Fruit fly (Drosophila melanogaster) whole organism, embryonic: Measurements from ENCODE around the gene Rpn1.

Source experiments
- Atf3 ChIP-seq: fragments of 200-800 bp; sonication (Bioruptor generic); optimal IDR thresholded peaks from 3 replicates; lab custom pipeline; 2016; ENCODE audit warnings: missing biosample characterization, missing genetic modification characterization
- Blimp-1 ChIP-seq: fragments of 200-800 bp; sonication (Bioruptor generic); optimal IDR thresholded peaks from 3 replicates; lab custom pipeline; 2018; ENCODE audit warnings: missing biosample characterization, missing genetic modification characterization, mild to moderate bottlenecking, moderate library complexity, missing genetic modification reagents
- CG10209 ChIP-seq: fragments of 200-800 bp; sonication (Bioruptor generic); optimal IDR thresholded peaks from 3 replicates; lab custom pipeline; 2017; ENCODE audit warnings: missing biosample characterization, mild to moderate bottlenecking, missing genetic modification characterization, missing genetic modification reagents
- CG10366 ChIP-seq: fragments of 200-800 bp; sonication (Bioruptor generic); IDR thresholded peaks from 2 replicates; pipeline ENCODE4 v1.3.6; 2022; ENCODE audit warnings: missing biosample characterization, missing genetic modification characterization
- CG10431 ChIP-seq: fragments of 200-800 bp; sonication (Bioruptor generic); optimal IDR thresholded peaks from 3 replicates; lab custom pipeline; 2018; ENCODE audit warnings: missing biosample characterization, mild to moderate bottlenecking, missing genetic modification characterization
- CG10565 ChIP-seq: fragments of 200-800 bp; sonication (Bioruptor generic); optimal IDR thresholded peaks from 3 replicates; lab custom pipeline; 2016; ENCODE audit warnings: missing biosample characterization, mild to moderate bottlenecking, missing genetic modification characterization
- CG11093 ChIP-seq: fragments of 200-800 bp; sonication (Bioruptor generic); IDR thresholded peaks from 3 replicates; pipeline ENCODE4 v1.3.6; 2022; ENCODE audit warnings: missing biosample characterization, missing genetic modification characterization
- CG14667 ChIP-seq: fragments of 200-800 bp; sonication (Bioruptor generic); IDR thresholded peaks from 2 replicates; pipeline ENCODE4 v1.3.6; 2022; ENCODE audit warnings: missing biosample characterization, missing genetic modification characterization
- CG14965 ChIP-seq: fragments of 200-800 bp; sonication (Bioruptor generic); optimal IDR thresholded peaks from 2 replicates; lab custom pipeline; 2016; ENCODE audit warnings: missing biosample characterization, missing genetic modification characterization, borderline replicate concordance
- CG15011 ChIP-seq: fragments of 200-800 bp; sonication (Bioruptor generic); optimal IDR thresholded peaks from 3 replicates; lab custom pipeline; 2018; ENCODE audit warnings: missing biosample characterization, mild to moderate bottlenecking, missing genetic modification characterization
- CG15479 ChIP-seq: fragments of 200-800 bp; sonication (Bioruptor generic); optimal IDR thresholded peaks from 3 replicates; lab custom pipeline; 2019; ENCODE audit warnings: missing biosample characterization, mild to moderate bottlenecking, missing genetic modification characterization, moderate library complexity
- CG17829 ChIP-seq: fragments of 200-800 bp; optimal IDR thresholded peaks from 2 replicates; lab custom pipeline; 2019; ENCODE audit warnings: missing biosample characterization, mild to moderate bottlenecking, missing genetic modification characterization, moderate library complexity
- CG31224 ChIP-seq: fragments of 200-800 bp; sonication (Bioruptor generic); IDR thresholded peaks from 2 replicates; pipeline ENCODE4 v1.3.6; 2022; ENCODE audit warnings: missing biosample characterization, missing genetic modification characterization
- CG31365 ChIP-seq: fragments of 200-800 bp; sonication (Bioruptor generic); optimal IDR thresholded peaks from 2 replicates; lab custom pipeline; 2018; ENCODE audit warnings: missing biosample characterization, mild to moderate bottlenecking, missing genetic modification characterization
- CG34224 ChIP-seq: fragments of 200-800 bp; sonication (Bioruptor generic); IDR thresholded peaks from 3 replicates; pipeline ENCODE4 v1.3.6; 2022; ENCODE audit warnings: missing biosample characterization, missing genetic modification characterization; ENCODE audit not compliant: partially characterized antibody
- CG34422 ChIP-seq: fragments of 200-800 bp; sonication (Bioruptor generic); IDR thresholded peaks from 3 replicates; pipeline ENCODE4 v1.3.6; 2022; ENCODE audit warnings: missing biosample characterization, missing genetic modification characterization
- CG4424 ChIP-seq: fragments of 200-800 bp; sonication (Bioruptor generic); optimal IDR thresholded peaks from 3 replicates; lab custom pipeline; 2016; ENCODE audit warnings: missing biosample characterization, missing genetic modification characterization
- CG6654 ChIP-seq: fragments of 200-800 bp; sonication (Bioruptor generic); optimal IDR thresholded peaks from 2 replicates; lab custom pipeline; 2017; ENCODE audit warnings: missing biosample characterization, mild to moderate bottlenecking, missing genetic modification characterization
- CG7928 ChIP-seq: fragments of 200-800 bp; sonication (Bioruptor generic); optimal IDR thresholded peaks from 2 replicates; lab custom pipeline; 2017; ENCODE audit warnings: missing biosample characterization, mild to moderate bottlenecking, missing genetic modification characterization
- CG8478 ChIP-seq: fragments of >200 bp; optimal IDR thresholded peaks from 2 replicates; lab custom pipeline; 2018
- CTCF ChIP-seq: fragments of 200-800 bp; sonication (Bioruptor generic); optimal IDR thresholded peaks from 2 replicates; lab custom pipeline; 2017; ENCODE audit warnings: missing biosample characterization, mild to moderate bottlenecking, missing genetic modification characterization, moderate library complexity
- Dek ChIP-seq: fragments of 200-800 bp; sonication (Bioruptor generic); optimal IDR thresholded peaks from 3 replicates; lab custom pipeline; 2019; ENCODE audit warnings: missing biosample characterization, mild to moderate bottlenecking, missing genetic modification characterization, moderate library complexity
- Eip74EF ChIP-seq, 2 experiments: fragments of 200-800 bp in 1 of 2; fragments of >200 bp in 1 of 2; sonication (Bioruptor generic) in 1 of 2; optimal IDR thresholded peaks; 2 replicates each; lab custom pipeline; 2017 to 2019; ENCODE audit warnings: missing biosample characterization in 2 of 2, missing genetic modification characterization in 2 of 2, mild to moderate bottlenecking in 1 of 2, moderate library complexity in 1 of 2
- HLHmδ ChIP-seq: fragments of 200-800 bp; sonication (Bioruptor generic); optimal IDR thresholded peaks from 2 replicates; lab custom pipeline; 2018; ENCODE audit warnings: missing biosample characterization, mild to moderate bottlenecking, missing genetic modification characterization, moderate library complexity
- Hand ChIP-seq: fragments of 200-800 bp; sonication (Bioruptor generic); optimal IDR thresholded peaks from 2 replicates; lab custom pipeline; 2017; ENCODE audit warnings: mild to moderate bottlenecking, missing biosample characterization, missing genetic modification reagents, missing genetic modification characterization
- Hr39 ChIP-seq: fragments of >200 bp; optimal IDR thresholded peaks from 2 replicates; lab custom pipeline; 2017
- NC2β ChIP-seq: fragments of 200-800 bp; sonication (Bioruptor generic); optimal IDR thresholded peaks from 2 replicates; lab custom pipeline; 2016; ENCODE audit warnings: missing biosample characterization, missing genetic modification characterization
- NK7.1 ChIP-seq: fragments of 200-800 bp; sonication (Bioruptor generic); optimal IDR thresholded peaks from 3 replicates; lab custom pipeline; 2016; ENCODE audit warnings: missing biosample characterization, missing genetic modification characterization
- Optix ChIP-seq: fragments of 200-800 bp; sonication (Bioruptor generic); IDR thresholded peaks from 3 replicates; pipeline ENCODE4 v1.3.6; 2022; ENCODE audit warnings: missing biosample characterization, missing genetic modification characterization
- PHDP ChIP-seq: fragments of 200-800 bp; sonication (Bioruptor generic); optimal IDR thresholded peaks from 3 replicates; lab custom pipeline; 2018; ENCODE audit warnings: missing biosample characterization, mild to moderate bottlenecking, missing genetic modification characterization, moderate library complexity
- Ravus ChIP-seq: fragments of 200-800 bp; sonication (Bioruptor generic); IDR thresholded peaks from 2 replicates; pipeline ENCODE4 v1.3.6; 2022; ENCODE audit warnings: missing biosample characterization, missing genetic modification characterization
- ac ChIP-seq: fragments of 200-800 bp; sonication (Bioruptor generic); optimal IDR thresholded peaks from 3 replicates; lab custom pipeline; 2017; ENCODE audit warnings: missing biosample characterization, mild to moderate bottlenecking, missing genetic modification characterization
- ara ChIP-seq: fragments of 200-800 bp; sonication (Bioruptor generic); IDR thresholded peaks from 2 replicates; pipeline ENCODE4 v1.3.6; 2022; ENCODE audit warnings: missing biosample characterization, missing genetic modification characterization
- chn ChIP-seq: fragments of 200-800 bp; sonication (Bioruptor generic); optimal IDR thresholded peaks from 2 replicates; lab custom pipeline; 2016; ENCODE audit warnings: missing biosample characterization, missing genetic modification characterization
- cwo ChIP-seq: fragments of 200-800 bp; sonication (Bioruptor generic); optimal IDR thresholded peaks from 3 replicates; lab custom pipeline; 2017; ENCODE audit warnings: missing biosample characterization, missing genetic modification characterization, mild to moderate bottlenecking, moderate library complexity, missing genetic modification reagents
- dmrt11E ChIP-seq: fragments of 200-800 bp; sonication (Bioruptor generic); optimal IDR thresholded peaks from 3 replicates; lab custom pipeline; 2018; ENCODE audit warnings: missing biosample characterization, mild to moderate bottlenecking, missing genetic modification characterization, moderate library complexity
- ems ChIP-seq: fragments of 200-800 bp; sonication (Bioruptor generic); optimal IDR thresholded peaks from 3 replicates; lab custom pipeline; 2016; ENCODE audit warnings: missing biosample characterization, missing genetic modification characterization
- fd96Cb ChIP-seq: fragments of 200-800 bp; sonication (Bioruptor generic); optimal IDR thresholded peaks from 2 replicates; lab custom pipeline; 2018; ENCODE audit warnings: missing biosample characterization, mild to moderate bottlenecking, missing genetic modification characterization, moderate library complexity
- org-1 ChIP-seq: fragments of 200-800 bp; sonication (Bioruptor generic); optimal IDR thresholded peaks from 2 replicates; lab custom pipeline; 2017; ENCODE audit warnings: missing biosample characterization, missing genetic modification characterization
- pb ChIP-seq: fragments of 200-800 bp; sonication (Bioruptor generic); optimal IDR thresholded peaks from 3 replicates; lab custom pipeline; 2016; ENCODE audit warnings: missing biosample characterization, missing genetic modification characterization
- pum ChIP-seq: fragments of 200-800 bp; sonication (Bioruptor generic); optimal IDR thresholded peaks from 2 replicates; lab custom pipeline; 2016; ENCODE audit warnings: missing biosample characterization, missing genetic modification characterization
- repo ChIP-seq: fragments of 200-800 bp; sonication (Bioruptor generic); optimal IDR thresholded peaks from 2 replicates; lab custom pipeline; 2016; ENCODE audit warnings: missing biosample characterization, missing genetic modification characterization
- rib ChIP-seq: fragments of 200-800 bp; sonication (Bioruptor generic); IDR thresholded peaks from 2 replicates; pipeline ENCODE4 v1.3.6; 2022; ENCODE audit warnings: missing biosample characterization, missing genetic modification characterization
- run ChIP-seq: fragments of 200-800 bp; sonication (Bioruptor generic); optimal IDR thresholded peaks from 3 replicates; lab custom pipeline; 2018; ENCODE audit warnings: missing biosample characterization, mild to moderate bottlenecking, missing genetic modification characterization
- salm ChIP-seq: fragments of 200-800 bp; sonication (Bioruptor generic); optimal IDR thresholded peaks from 2 replicates; lab custom pipeline; 2018; ENCODE audit warnings: missing biosample characterization, mild to moderate bottlenecking, missing genetic modification characterization
- so ChIP-seq: fragments of 200-800 bp; sonication (Bioruptor generic); IDR thresholded peaks from 3 replicates; pipeline ENCODE4 v1.3.6; 2022; ENCODE audit warnings: missing biosample characterization, missing genetic modification characterization
- sqz ChIP-seq: fragments of 200-800 bp; sonication (Bioruptor generic); optimal IDR thresholded peaks from 3 replicates; lab custom pipeline; 2018; ENCODE audit warnings: missing biosample characterization, mild to moderate bottlenecking, missing genetic modification characterization
- tap ChIP-seq: fragments of 200-800 bp; optimal IDR thresholded peaks from 3 replicates; lab custom pipeline; 2019; ENCODE audit warnings: missing biosample characterization, mild to moderate bottlenecking, missing genetic modification characterization, moderate library complexity
- trh ChIP-seq: fragments of 200-800 bp; sonication (Bioruptor generic); optimal IDR thresholded peaks from 2 replicates; lab custom pipeline; 2016; ENCODE audit warnings: missing biosample characterization, missing genetic modification characterization

Gene Rpn1

DNA sequence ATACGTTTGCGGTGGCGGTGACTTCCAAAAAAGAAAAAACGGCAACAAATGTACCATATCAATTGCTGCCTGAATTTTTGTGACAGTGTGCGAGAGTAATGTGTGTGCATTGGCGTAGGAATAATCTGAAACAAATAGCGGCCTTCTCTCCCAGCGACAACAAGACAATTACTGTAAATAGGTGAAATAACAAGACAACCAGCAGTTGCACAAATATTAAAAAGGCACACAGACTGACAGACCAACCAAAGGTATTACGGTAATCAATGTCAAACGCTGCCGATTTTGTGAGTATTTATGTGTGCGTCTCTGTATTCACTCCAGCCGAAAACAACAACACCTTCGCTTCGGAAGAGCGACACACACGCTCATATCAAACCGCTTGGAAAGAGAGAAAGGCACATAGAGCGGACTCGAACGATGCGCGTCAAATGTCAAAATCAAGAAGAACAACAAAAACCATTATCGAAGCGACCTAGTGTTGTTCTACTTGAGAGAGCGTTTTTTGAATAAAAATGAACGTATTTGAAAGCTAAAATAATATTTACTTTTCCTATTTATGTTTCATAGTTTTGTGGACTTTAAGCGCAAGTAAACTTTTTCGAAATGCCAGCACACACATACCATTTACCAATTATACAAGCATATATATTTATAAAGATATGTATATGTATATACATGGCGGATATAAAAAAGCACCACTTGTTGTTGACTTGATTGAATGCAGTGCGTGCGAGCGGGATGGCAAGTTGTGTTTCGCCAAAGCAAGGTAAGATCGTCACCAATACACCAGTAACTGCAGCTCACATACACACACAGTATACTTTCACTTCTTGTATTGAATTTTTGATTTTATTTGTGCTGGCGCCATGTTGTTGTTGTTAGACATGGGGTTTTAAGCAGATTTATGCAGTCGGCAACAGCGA, 7.8 kb upstream of the Rpn1 start (continued):
- no peak for TF ChIP-seq Dek
- peak; percentile 66 for TF ChIP-seq HLHmδ (GFP tag; lab: Kevin White, UChicago)
- no peak for TF ChIP-seq tap
- no peak for TF ChIP-seq CG10565 (GFP tag; lab: Kevin White, UChicago)
- TF ChIP-seq ac (GFP tag; lab: Kevin White, UChicago) = peak; percentile 64
- TF ChIP-seq Blimp-1 (GFP tag; lab: Kevin White, UChicago) = peak; percentile 95
- TF ChIP-seq run (tag; lab: Kevin White, UChicago) = no peak
- TF ChIP-seq sqz = peak; percentile 42
- TF ChIP-seq CG10209 (GFP tag; lab: Kevin White, UChicago) = peak; percentile 69
- peak; percentile 78 for TF ChIP-seq CG10431
- peak; percentile 64; the same call in 2 of the 3 replicates for TF ChIP-seq so
- TF ChIP-seq pb (GFP tag; lab: Kevin White, UChicago) = peak; percentile 17
- TF ChIP-seq CG34422 = peak; percentile 42; the same call in 2 of the 3 replicates
- TF ChIP-seq Hand = no peak
- TF ChIP-seq rib (GFP tag; lab: Robert Waterston, UW) = 0 out of 2 replicates have a peak, but pooled peaks have one; percentile 22
- peak; percentile 16 for TF ChIP-seq CTCF (GFP tag; lab: Kevin White, UChicago)
- peak; percentile 18; the same call in 1 of the 2 replicates for TF ChIP-seq CG10366 (GFP tag; lab: Robert Waterston, UW)
- peak; percentile 46 for TF ChIP-seq cwo (GFP tag; lab: Kevin White, UChicago)
- no peak for TF ChIP-seq Hr39
- no peak; the same call in 1 of the 2 replicates for TF ChIP-seq Ravus (GFP tag; lab: Robert Waterston, UW)
- TF ChIP-seq CG15011 = no peak
- no peak for TF ChIP-seq CG8478 (lab: Kevin White, UChicago)
- peak; percentile 48 for TF ChIP-seq ara (GFP tag; lab: Robert Waterston, UW)
- TF ChIP-seq CG34224 = no peak; the same call in 2 of the 3 replicates
- no peak for TF ChIP-seq Atf3
- peak; percentile 53 for TF ChIP-seq pum (GFP tag; lab: Kevin White, UChicago)
- TF ChIP-seq NK7.1 (GFP tag; lab: Kevin White, UChicago) = peak; percentile 31
- TF ChIP-seq CG6654 = no peak
- peak; percentile 55 for TF ChIP-seq CG31365 (tag; lab: Kevin White, UChicago)
- peak; percentile 74 for TF ChIP-seq CG14965 (GFP tag; lab: Kevin White, UChicago)
- peak; percentile 31 for TF ChIP-seq chn (GFP tag; lab: Kevin White, UChicago)
- TF ChIP-seq dmrt11E (tag; lab: Kevin White, UChicago) = peak; percentile 52
- no peak for TF ChIP-seq CG14667 (GFP tag; lab: Robert Waterston, UW)
- TF ChIP-seq NC2β (GFP tag; lab: Kevin White, UChicago) = peak; percentile 79
- TF ChIP-seq CG15479 (GFP tag; lab: Kevin White, UChicago) = peak; percentile 60
- peak in 1 of 2 experiments; percentile 20 for TF ChIP-seq Eip74EF (GFP tag; optimal IDR thresholded peaks at IDR 0.05; lab: Kevin White, UChicago)
- peak; percentile 50; the same call in 1 of the 3 replicates for TF ChIP-seq Optix
- no peak for TF ChIP-seq CG31224 (GFP tag; lab: Robert Waterston, UW)
- TF ChIP-seq ems (GFP tag; lab: Kevin White, UChicago) = peak; percentile 20
- TF ChIP-seq fd96Cb = peak; percentile 44
- TF ChIP-seq PHDP (tag; lab: Kevin White, UChicago) = peak; percentile 75
- peak; percentile 48; the same call in 1 of the 3 replicates for TF ChIP-seq CG11093 (GFP tag; lab: Robert Waterston, UW)
- peak; percentile 62 for TF ChIP-seq repo (GFP tag; lab: Kevin White, UChicago)
- TF ChIP-seq org-1 (GFP tag; lab: Kevin White, UChicago) = peak; percentile 76
- TF ChIP-seq salm = peak; percentile 43
- TF ChIP-seq CG7928 (GFP tag; lab: Kevin White, UChicago) = no peak
- peak; percentile 58 for TF ChIP-seq CG4424 (GFP tag; lab: Kevin White, UChicago)
- peak; percentile 20 for TF ChIP-seq CG17829 (tag; lab: Kevin White, UChicago)
- peak; percentile 15 for TF ChIP-seq trh (GFP tag; lab: Kevin White, UChicago)
